Worm (Caenorhabditis elegans) whole organism, L2 larva: ENCODE results near the gene B0228.6.

ENCODE experiments used
- C34F6.9 ChIP-seq: fragments of 150-350 bp; optimal IDR thresholded peaks from 2 replicates; lab custom pipeline; 2014; ENCODE audit warnings: missing biosample characterization, missing genetic modification characterization
- ZK546.5 ChIP-seq: sonication (generic microtip); optimal IDR thresholded peaks from 2 replicates; lab custom pipeline; 2017; ENCODE audit warnings: missing biosample characterization, missing genetic modification characterization
- aly-2 ChIP-seq: fragments of 150-350 bp; optimal IDR thresholded peaks from 2 replicates; lab custom pipeline; 2014; ENCODE audit warnings: missing biosample characterization, missing genetic modification characterization
- ama-1 ChIP-seq: fragments of 150-350 bp; optimal IDR thresholded peaks from 2 replicates; lab custom pipeline; 2018; ENCODE audit warnings: inconsistent platforms
- blmp-1 ChIP-seq: sonication (generic microtip); optimal IDR thresholded peaks from 2 replicates; lab custom pipeline; 2017; ENCODE audit warnings: missing genetic modification characterization, mild to moderate bottlenecking, missing compliant biosample characterization, antibody characterized with exemption, moderate library complexity; ENCODE audit not compliant: insufficient read depth
- ceh-16 ChIP-seq: fragments of 150-350 bp; optimal IDR thresholded peaks from 2 replicates; lab custom pipeline; 2014; ENCODE audit warnings: missing biosample characterization, missing genetic modification characterization
- crh-2 ChIP-seq: sonication (generic microtip); optimal IDR thresholded peaks from 2 replicates; lab custom pipeline; 2017; ENCODE audit warnings: missing biosample characterization, missing genetic modification characterization
- dmd-4 ChIP-seq: sonication (generic microtip); optimal IDR thresholded peaks from 2 replicates; lab custom pipeline; 2017; ENCODE audit warnings: missing biosample characterization, missing genetic modification characterization
- elt-1 ChIP-seq: fragments of 150-350 bp; optimal IDR thresholded peaks from 2 replicates; lab custom pipeline; 2014; ENCODE audit warnings: missing biosample characterization, missing genetic modification characterization
- fos-1 ChIP-seq: fragments of 150-350 bp; optimal IDR thresholded peaks from 2 replicates; lab custom pipeline; 2014; ENCODE audit warnings: missing biosample characterization, missing genetic modification characterization
- lin-11 ChIP-seq: fragments of 150-350 bp; sonication (generic microtip); optimal IDR thresholded peaks from 2 replicates; lab custom pipeline; 2014; ENCODE audit warnings: missing biosample characterization, missing genetic modification characterization, inconsistent platforms, mixed read lengths
- lin-13 ChIP-seq: fragments of 150-350 bp; optimal IDR thresholded peaks from 2 replicates; lab custom pipeline; 2014; ENCODE audit warnings: missing biosample characterization, missing genetic modification reagents, missing genetic modification characterization
- lin-39 ChIP-seq: fragments of 150-350 bp; optimal IDR thresholded peaks from 2 replicates; lab custom pipeline; 2014; ENCODE audit warnings: missing biosample characterization, missing genetic modification reagents, missing genetic modification characterization
- lsy-2 ChIP-seq, 2 experiments: fragments of 150-350 bp in 1 of 2; sonication (generic microtip) in 1 of 2; optimal IDR thresholded peaks; 2 replicates each; lab custom pipeline; 2014 to 2017; ENCODE audit warnings: missing biosample characterization in 2 of 2, missing genetic modification characterization in 2 of 2
- mab-5 ChIP-seq: fragments of 150-350 bp; optimal IDR thresholded peaks from 2 replicates; lab custom pipeline; 2014; ENCODE audit warnings: missing biosample characterization, missing genetic modification characterization
- mbf-1 ChIP-seq: sonication (generic microtip); optimal IDR thresholded peaks from 2 replicates; lab custom pipeline; 2017; ENCODE audit warnings: missing biosample characterization, missing genetic modification characterization
- mdl-1 ChIP-seq, 2 experiments: fragments of 150-350 bp in 1 of 2; sonication (generic microtip) in 1 of 2; optimal IDR thresholded peaks; 2 replicates each; lab custom pipeline; 2017; ENCODE audit warnings: missing biosample characterization in 2 of 2, missing genetic modification characterization in 2 of 2
- nhr-12 ChIP-seq: fragments of 150-350 bp; optimal IDR thresholded peaks from 2 replicates; lab custom pipeline; 2014; ENCODE audit warnings: missing biosample characterization, missing genetic modification characterization
- nhr-129 ChIP-seq: fragments of 150-350 bp; optimal IDR thresholded peaks from 2 replicates; lab custom pipeline; 2014; ENCODE audit warnings: missing biosample characterization, missing genetic modification characterization
- nhr-21 ChIP-seq: fragments of 150-350 bp; optimal IDR thresholded peaks from 2 replicates; lab custom pipeline; 2014; ENCODE audit warnings: missing biosample characterization, missing genetic modification characterization
- nhr-23 ChIP-seq: fragments of 150-350 bp; optimal IDR thresholded peaks from 2 replicates; lab custom pipeline; 2014; ENCODE audit warnings: missing biosample characterization, missing genetic modification reagents, missing genetic modification characterization
- nhr-237 ChIP-seq: fragments of 150-350 bp; optimal IDR thresholded peaks from 2 replicates; lab custom pipeline; 2014; ENCODE audit warnings: missing biosample characterization, missing genetic modification characterization
- nhr-25 ChIP-seq: fragments of 150-350 bp; sonication (generic microtip); optimal IDR thresholded peaks from 3 replicates; lab custom pipeline; 2014; ENCODE audit warnings: missing biosample characterization, missing genetic modification characterization
- nhr-6 ChIP-seq: fragments of 150-350 bp; optimal IDR thresholded peaks from 2 replicates; lab custom pipeline; 2014; ENCODE audit warnings: missing biosample characterization, missing genetic modification characterization
- nhr-77 ChIP-seq: fragments of 150-350 bp; optimal IDR thresholded peaks from 2 replicates; lab custom pipeline; 2014; ENCODE audit warnings: missing biosample characterization, missing genetic modification characterization
- peb-1 ChIP-seq: fragments of 150-350 bp; optimal IDR thresholded peaks from 2 replicates; lab custom pipeline; 2014; ENCODE audit warnings: missing biosample characterization, missing genetic modification characterization
- skn-1 ChIP-seq: sonication (generic microtip); optimal IDR thresholded peaks from 2 replicates; lab custom pipeline; 2017; ENCODE audit warnings: missing biosample characterization, missing genetic modification characterization
- sma-9 ChIP-seq, 2 experiments: fragments of 150-350 bp in 1 of 2; sonication (generic microtip) in 1 of 2; optimal IDR thresholded peaks; 2 replicates each; lab custom pipeline; 2014 to 2016; ENCODE audit warnings: missing genetic modification characterization in 2 of 2, mild to moderate bottlenecking in 1 of 2, missing biosample characterization in 1 of 2, missing compliant biosample characterization in 1 of 2, missing genetic modification reagents in 1 of 2, moderate library complexity in 1 of 2
- unc-39 ChIP-seq: fragments of 150-350 bp; optimal IDR thresholded peaks from 2 replicates; lab custom pipeline; 2014; ENCODE audit warnings: missing biosample characterization, missing genetic modification characterization
- unc-55 ChIP-seq: fragments of 150-350 bp; sonication (generic microtip); optimal IDR thresholded peaks from 3 replicates; lab custom pipeline; 2014; ENCODE audit warnings: missing biosample characterization, missing genetic modification reagents, missing genetic modification characterization
- unc-62 ChIP-seq: fragments of 150-350 bp; optimal IDR thresholded peaks from 2 replicates; lab custom pipeline; 2014; ENCODE audit warnings: missing biosample characterization, missing genetic modification reagents, missing genetic modification characterization
- zag-1 ChIP-seq: fragments of 150-350 bp; optimal IDR thresholded peaks from 2 replicates; lab custom pipeline; 2014; ENCODE audit warnings: missing biosample characterization, missing genetic modification characterization
- ztf-1 ChIP-seq: fragments of 200-800 bp; sonication (Bioruptor generic); conservative IDR thresholded peaks from 2 replicates; pipeline ENCODE4 v1.3.6; 2022; ENCODE audit warnings: missing genetic modification characterization, missing compliant biosample characterization
- ztf-11 ChIP-seq: sonication (generic microtip); optimal IDR thresholded peaks from 2 replicates; lab custom pipeline; 2017; ENCODE audit warnings: missing biosample characterization, missing genetic modification characterization
- ztf-4 ChIP-seq: fragments of 150-350 bp; optimal IDR thresholded peaks from 2 replicates; lab custom pipeline; 2014; ENCODE audit warnings: missing biosample characterization, missing genetic modification characterization

The B0228.6 gene

ce11 chrII:7769254-7769653 is 14.3 kb upstream of the B0228.6 start:
- TF ChIP-seq mab-5 (tag; lab: Kevin White, UChicago) (no peak), nhr-25 (peak; percentile 37)

- TF ChIP-seq peb-1 (no peak), aly-2 (tag; lab: Kevin White, UChicago) (no peak), skn-1 (no peak), sma-9 (GFP tag; optimal IDR thresholded peaks at IDR 0.05; lab: Kevin White, UChicago) (no peak), sma-9 (tag; optimal IDR thresholded peaks at IDR 0.05; lab: Kevin White, UChicago) (no peak), ztf-4 (tag; lab: Kevin White, UChicago) (no peak), crh-2 (tag; lab: Kevin White, UChicago) (no peak), nhr-129 (tag; lab: Kevin White, UChicago) (no peak), lin-13 (GFP tag; lab: Kevin White, UChicago) (no peak), dmd-4 (tag; lab: Kevin White, UChicago) (no peak), nhr-23 (tag; lab: Kevin White, UChicago) (no peak), blmp-1 (no peak), nhr-237 (tag; lab: Kevin White, UChicago) (no peak), elt-1 (tag; lab: Kevin White, UChicago) (no peak), ama-1 (lab: Kevin White, UChicago) (no peak)
- TF ChIP-seq, all 48 proteins: peak for 0
These were observed 10.5 kb upstream of the B0228.6 start, which contains the start of gene srh-39 for ce11 chrII:7765456-7765855. srh-39 (minus strand) TSS chrII:7765556.

- TF ChIP-seq unc-55 (no peak), zag-1 (tag; lab: Kevin White, UChicago) (no peak), mbf-1 (tag; lab: Kevin White, UChicago) (no peak), lin-39 (no peak), peb-1 (no peak), lin-13 (GFP tag; lab: Kevin White, UChicago) (no peak), nhr-21 (tag; lab: Kevin White, UChicago) (no peak), mdl-1 (tag; optimal IDR thresholded peaks at IDR 0.05; lab: Kevin White, UChicago) (no peak), ama-1 (lab: Kevin White, UChicago) (no peak), nhr-23 (tag; lab: Kevin White, UChicago) (no peak), mab-5 (tag; lab: Kevin White, UChicago) (no peak), skn-1 (no peak), fos-1 (no peak), ztf-1 (GFP tag; lab: Robert Waterston, UW) (no peak), unc-39 (tag; lab: Kevin White, UChicago) (no peak), sma-9 (GFP tag; optimal IDR thresholded peaks at IDR 0.05; lab: Kevin White, UChicago) (no peak), sma-9 (tag; optimal IDR thresholded peaks at IDR 0.05; lab: Kevin White, UChicago) (no peak), nhr-25 (no peak), blmp-1 (no peak), nhr-6 (tag; lab: Kevin White, UChicago) (no peak), nhr-77 (tag; lab: Kevin White, UChicago) (no peak)
These were observed 8.6 kb upstream of the B0228.6 start, which contains the start of gene B0228.9 for ce11 chrII:7763569-7763968. B0228.9 (minus strand) TSS chrII:7763669.

ce11 chrII:7761440-7761839 is 6.5 kb upstream of the B0228.6 start, which contains the start of gene B0228.8:
B0228.8 (minus strand) TSS chrII:7761540.
- TF ChIP-seq blmp-1 = no peak
- no peak for TF ChIP-seq lin-11 (tag; lab: Kevin White, UChicago)
- TF ChIP-seq skn-1 = no peak

- TF ChIP-seq ztf-1 (GFP tag; lab: Robert Waterston, UW) = no peak
- TF ChIP-seq lin-13 (GFP tag; lab: Kevin White, UChicago) = peak; percentile 46
- peak; percentile 19 for TF ChIP-seq C34F6.9 (tag; lab: Kevin White, UChicago)
- TF ChIP-seq unc-55 = peak; percentile 57
- peak; percentile 50 for TF ChIP-seq crh-2 (tag; lab: Kevin White, UChicago)
- TF ChIP-seq skn-1 = peak; percentile 39
- peak in 1 of 2 experiments; percentile 64 for TF ChIP-seq lsy-2 (tag; optimal IDR thresholded peaks at IDR 0.05; lab: Kevin White, UChicago)
- no peak for TF ChIP-seq ceh-16
- TF ChIP-seq blmp-1 = no peak
- TF ChIP-seq fos-1 = peak; percentile 37
- peak; percentile 55 for TF ChIP-seq nhr-129 (tag; lab: Kevin White, UChicago)
- TF ChIP-seq nhr-12 (tag; lab: Kevin White, UChicago) = no peak
- TF ChIP-seq unc-62 (GFP tag; lab: Kevin White, UChicago) = no peak
- TF ChIP-seq sma-9 (GFP tag; optimal IDR thresholded peaks at IDR 0.05; lab: Kevin White, UChicago) = peak; percentile 61
- TF ChIP-seq sma-9 (tag; optimal IDR thresholded peaks at IDR 0.05; lab: Kevin White, UChicago) = no peak
- no peak for TF ChIP-seq ZK546.5
- no peak for TF ChIP-seq ama-1 (lab: Kevin White, UChicago)
- no peak for TF ChIP-seq ztf-11 (tag; lab: Kevin White, UChicago)
- TF ChIP-seq nhr-6 (tag; lab: Kevin White, UChicago) = no peak
- no peak for TF ChIP-seq zag-1 (tag; lab: Kevin White, UChicago)
- TF ChIP-seq, all 48 proteins: peak for 9
These were observed 3.6 kb upstream of the B0228.6 start, which contains the start of gene B0228.7 for ce11 chrII:7758397-7759135. B0228.7 (minus strand) TSS chrII:7759023.
